Fruit fly (Drosophila melanogaster): ENCODE data around the gene Taf13.

Taf13 gene

dm6 chr2L:20097105-20097631 lies 3.5 kb upstream of the Taf13 start, which contains the start of the genes mRpS18B and Kua (continued):
- TF ChIP-seq CG13775 (GFP tag; optimal IDR thresholded peaks at IDR 0.05) (peak; percentile 59), CG12236 (GFP tag; optimal IDR thresholded peaks at IDR 0.05) (no peak), yki (optimal IDR thresholded peaks at IDR 0.05) (no peak), CG8359 (GFP tag; optimal IDR thresholded peaks at IDR 0.05; ENCODE audit: borderline replicate concordance) (no peak), HmgZ (tag; optimal IDR thresholded peaks at IDR 0.05) (peak; percentile 47), disco-r (GFP tag; optimal IDR thresholded peaks at IDR 0.05) (no peak), CG8290 (GFP tag; optimal IDR thresholded peaks at IDR 0.05) (no peak), CG8290 (tag; optimal IDR thresholded peaks at IDR 0.05) (peak; percentile 7 to 26), CG10147 (GFP tag; optimal IDR thresholded peaks at IDR 0.05) (peak; percentile 53), CG15011 (GFP tag; optimal IDR thresholded peaks at IDR 0.05) (no peak), Optix (GFP tag; IDR thresholded peaks at IDR 0.05) (no peak), Hr39 (optimal IDR thresholded peaks at IDR 0.05) (no peak), BtbVII (GFP tag; optimal IDR thresholded peaks at IDR 0.05) (peak; percentile 22), trh (GFP tag; optimal IDR thresholded peaks at IDR 0.05) (no peak), Myb (GFP tag; optimal IDR thresholded peaks at IDR 0.05) (no peak), Trl (optimal IDR thresholded peaks at IDR 0.05) (no peak), Trl (GFP tag; optimal IDR thresholded peaks at IDR 0.05) (no peak), CG1603 (tag; optimal IDR thresholded peaks at IDR 0.05) (peak; percentile 30), nerfin-1 (tag; optimal IDR thresholded peaks at IDR 0.05) (peak; percentile 26), ERR (GFP tag; optimal IDR thresholded peaks at IDR 0.05) (no peak), z (GFP tag; IDR thresholded peaks at IDR 0.05) (no peak), CG11085 (GFP tag; IDR thresholded peaks at IDR 0.05) (0 out of 2 replicates have a peak, but pooled peaks have one; percentile 28), mam (GFP tag; optimal IDR thresholded peaks at IDR 0.05) (peak; percentile 26), jumu (GFP tag; optimal IDR thresholded peaks at IDR 0.05) (no peak), Poxn (GFP tag; IDR thresholded peaks at IDR 0.05) (no peak), hkb (optimal IDR thresholded peaks at IDR 0.05) (no peak), hkb (GFP tag; IDR thresholded peaks at IDR 0.05) (peak; percentile 53), CG9609 (GFP tag; optimal IDR thresholded peaks at IDR 0.05) (no peak), Dip3 (GFP tag; optimal IDR thresholded peaks at IDR 0.05) (no peak), fd96Cb (tag; optimal IDR thresholded peaks at IDR 0.05) (peak; percentile 51), Pdp1 (GFP tag; optimal IDR thresholded peaks at IDR 0.05) (peak; percentile 14 to 87), ssp (GFP tag; IDR thresholded peaks at IDR 0.05) (peak; percentile 60), Oaz (GFP tag; IDR thresholded peaks at IDR 0.05) (no peak), CG1792 (GFP tag; optimal IDR thresholded peaks at IDR 0.05) (no peak), CG34422 (GFP tag; IDR thresholded peaks at IDR 0.05) (0 out of 3 replicates have a peak, but pooled peaks have one; percentile 54), nom (GFP tag; optimal IDR thresholded peaks at IDR 0.05) (no peak), CG4854 (GFP tag; optimal IDR thresholded peaks at IDR 0.05) (no peak), CG4424 (GFP tag; optimal IDR thresholded peaks at IDR 0.05) (peak; percentile 60), dan (GFP tag; IDR thresholded peaks at IDR 0.05) (no peak), CG34224 (GFP tag; IDR thresholded peaks at IDR 0.05; ENCODE audit: partially characterized antibody) (peak; percentile 64), Bdp1 (GFP tag; optimal IDR thresholded peaks at IDR 0.05) (peak; percentile 1), wdn (GFP tag; IDR thresholded peaks at IDR 0.05) (no peak), CG8944 (GFP tag; optimal IDR thresholded peaks at IDR 0.05) (no peak), Ets97D (GFP tag; optimal IDR thresholded peaks at IDR 0.05) (peak; percentile 41), CG3847 (GFP tag; IDR thresholded peaks at IDR 0.05) (peak; percentile 71), tgo (GFP tag; IDR thresholded peaks at IDR 0.05) (peak; percentile 46; the same call in 1 of the 3 replicates)
